Fruit fly (Drosophila melanogaster) whole organism, prepupa: ENCODE measurements around the gene simj.

Experiments used
- CG10631 ChIP-seq: fragments of 200-800 bp; sonication (Bioruptor generic); optimal IDR thresholded peaks from 2 replicates; lab custom pipeline; 2016; ENCODE audit warnings: missing biosample characterization, missing genetic modification characterization
- CG10669 ChIP-seq: fragments of 200-800 bp; sonication (Bioruptor generic); optimal IDR thresholded peaks from 3 replicates; lab custom pipeline; 2018; ENCODE audit warnings: missing biosample characterization, mild to moderate bottlenecking, missing genetic modification characterization, moderate library complexity
- CG11762 ChIP-seq: fragments of 200-800 bp; sonication (Bioruptor generic); optimal IDR thresholded peaks from 3 replicates; lab custom pipeline; 2016; ENCODE audit warnings: missing biosample characterization, missing genetic modification characterization; ENCODE audit not compliant: insufficient read depth
- CG11902 ChIP-seq: fragments of 200-800 bp; sonication (Bioruptor generic); optimal IDR thresholded peaks from 3 replicates; lab custom pipeline; 2016; ENCODE audit warnings: missing biosample characterization, missing genetic modification characterization
- CG15336 ChIP-seq: fragments of 200-800 bp; sonication (Bioruptor generic); IDR thresholded peaks from 2 replicates; pipeline ENCODE4 v1.3.6; 2022; ENCODE audit warnings: missing biosample characterization, missing genetic modification characterization
- CG16779 ChIP-seq: fragments of 200-800 bp; sonication (Bioruptor generic); optimal IDR thresholded peaks from 3 replicates; lab custom pipeline; 2017; ENCODE audit warnings: missing biosample characterization, mild to moderate bottlenecking, missing genetic modification characterization
- CG3032 ChIP-seq: fragments of 200-800 bp; optimal IDR thresholded peaks from 2 replicates; lab custom pipeline; 2019; ENCODE audit warnings: missing biosample characterization, mild to moderate bottlenecking, missing genetic modification characterization, moderate library complexity
- CG31627 ChIP-seq: fragments of 200-800 bp; sonication (Bioruptor generic); optimal IDR thresholded peaks from 3 replicates; lab custom pipeline; 2016; ENCODE audit warnings: missing biosample characterization, missing genetic modification characterization
- CG32006 ChIP-seq: fragments of 200-800 bp; sonication (Bioruptor generic); optimal IDR thresholded peaks from 3 replicates; lab custom pipeline; 2017; ENCODE audit warnings: missing biosample characterization, mild to moderate bottlenecking, missing genetic modification characterization
- CG34406 ChIP-seq: fragments of 200-800 bp; sonication (Bioruptor generic); optimal IDR thresholded peaks from 3 replicates; lab custom pipeline; 2016; ENCODE audit warnings: missing biosample characterization, missing genetic modification characterization
- CG3919 ChIP-seq: fragments of 200-800 bp; sonication (Bioruptor generic); optimal IDR thresholded peaks from 3 replicates; lab custom pipeline; 2016; ENCODE audit warnings: missing biosample characterization, missing genetic modification characterization
- CG4318 ChIP-seq: fragments of 200-800 bp; sonication (Bioruptor generic); optimal IDR thresholded peaks from 3 replicates; lab custom pipeline; 2017; ENCODE audit warnings: missing biosample characterization, mild to moderate bottlenecking, missing genetic modification characterization
- CG6163 ChIP-seq: fragments of 200-800 bp; sonication (Bioruptor generic); IDR thresholded peaks from 3 replicates; pipeline ENCODE4 v1.3.6; 2022; ENCODE audit warnings: missing biosample characterization, missing genetic modification characterization
- CG6276 ChIP-seq: fragments of 200-800 bp; sonication (Bioruptor generic); optimal IDR thresholded peaks from 2 replicates; lab custom pipeline; 2017; ENCODE audit warnings: missing biosample characterization, mild to moderate bottlenecking, missing genetic modification characterization
- CG6792 ChIP-seq: fragments of 200-800 bp; sonication (Bioruptor generic); optimal IDR thresholded peaks from 3 replicates; lab custom pipeline; 2016; ENCODE audit warnings: missing biosample characterization, missing genetic modification characterization
- CG6808 ChIP-seq: fragments of 200-800 bp; sonication (Bioruptor generic); optimal IDR thresholded peaks from 3 replicates; lab custom pipeline; 2017; ENCODE audit warnings: missing biosample characterization, missing genetic modification characterization, mild to moderate bottlenecking, moderate library complexity, missing genetic modification reagents
- CG8632 ChIP-seq: fragments of 200-800 bp; sonication (Bioruptor generic); optimal IDR thresholded peaks from 3 replicates; lab custom pipeline; 2016; ENCODE audit warnings: missing biosample characterization, missing genetic modification characterization
- CG9139 ChIP-seq: fragments of 200-800 bp; sonication (Bioruptor generic); optimal IDR thresholded peaks from 3 replicates; lab custom pipeline; 2017; ENCODE audit warnings: missing biosample characterization, mild to moderate bottlenecking, missing genetic modification characterization
- Eip75B ChIP-seq: fragments of 200-800 bp; sonication (Bioruptor generic); optimal IDR thresholded peaks from 3 replicates; lab custom pipeline; 2016; ENCODE audit warnings: missing biosample characterization, missing genetic modification characterization
- Eip78C ChIP-seq: fragments of 200-800 bp; sonication (Bioruptor generic); peaks from one replicate; lab custom pipeline; 2016; ENCODE audit warnings: missing biosample characterization, missing genetic modification characterization
- Ets21C ChIP-seq: fragments of 200-800 bp; sonication (Bioruptor generic); optimal IDR thresholded peaks from 3 replicates; lab custom pipeline; 2016; ENCODE audit warnings: missing biosample characterization, missing genetic modification characterization
- Gug ChIP-seq: fragments of 200-800 bp; sonication (Bioruptor generic); IDR thresholded peaks from 2 replicates; pipeline ENCODE4 v1.3.6; 2022; ENCODE audit warnings: missing biosample characterization, missing genetic modification characterization
- Hr38 ChIP-seq: sonication (Bioruptor generic); optimal IDR thresholded peaks from 2 replicates; lab custom pipeline; 2016; ENCODE audit warnings: missing biosample characterization, missing genetic modification characterization
- Hr39 ChIP-seq: fragments of 200-800 bp; sonication (Bioruptor generic); optimal IDR thresholded peaks from 2 replicates; lab custom pipeline; 2016; ENCODE audit warnings: missing biosample characterization, missing genetic modification characterization
- Hr4 ChIP-seq: fragments of 200-800 bp; sonication (Bioruptor generic); optimal IDR thresholded peaks from 3 replicates; lab custom pipeline; 2016; ENCODE audit warnings: missing biosample characterization, missing genetic modification characterization
- Lpt ChIP-seq: fragments of 200-800 bp; sonication (Bioruptor generic); optimal IDR thresholded peaks from 3 replicates; lab custom pipeline; 2016; ENCODE audit warnings: missing biosample characterization, missing genetic modification characterization
- Met ChIP-seq: fragments of 200-800 bp; sonication (Bioruptor generic); optimal IDR thresholded peaks from 3 replicates; lab custom pipeline; 2016; ENCODE audit warnings: missing biosample characterization, missing genetic modification characterization
- OdsH ChIP-seq: fragments of 200-800 bp; sonication (Bioruptor generic); optimal IDR thresholded peaks from 3 replicates; lab custom pipeline; 2016; ENCODE audit warnings: missing biosample characterization, missing genetic modification characterization
- Smox ChIP-seq: fragments of 200-800 bp; sonication (Bioruptor generic); optimal IDR thresholded peaks from 3 replicates; lab custom pipeline; 2016; ENCODE audit warnings: missing biosample characterization, missing genetic modification characterization
- Sox14 ChIP-seq: fragments of 200-800 bp; sonication (Bioruptor generic); optimal IDR thresholded peaks from 3 replicates; lab custom pipeline; 2016; ENCODE audit warnings: missing biosample characterization, missing genetic modification characterization
- Sox15 ChIP-seq: fragments of 200-800 bp; sonication (Bioruptor generic); optimal IDR thresholded peaks from 3 replicates; lab custom pipeline; 2016; ENCODE audit warnings: missing biosample characterization, missing genetic modification characterization
- achi ChIP-seq: fragments of 200-800 bp; sonication (Bioruptor generic); optimal IDR thresholded peaks from 3 replicates; lab custom pipeline; 2016; ENCODE audit warnings: missing biosample characterization, missing genetic modification characterization
- acj6 ChIP-seq: fragments of 200-800 bp; sonication (Bioruptor generic); optimal IDR thresholded peaks from 3 replicates; lab custom pipeline; 2016; ENCODE audit warnings: missing biosample characterization, missing genetic modification characterization
- cyc ChIP-seq: fragments of 200-800 bp; sonication (Bioruptor generic); optimal IDR thresholded peaks from 3 replicates; lab custom pipeline; 2016; ENCODE audit warnings: missing biosample characterization, missing genetic modification characterization
- dac ChIP-seq: fragments of 200-800 bp; sonication (Bioruptor generic); optimal IDR thresholded peaks from 2 replicates; lab custom pipeline; 2017; ENCODE audit warnings: missing biosample characterization, mild to moderate bottlenecking, missing genetic modification characterization
- dsx ChIP-seq: fragments of 200-800 bp; optimal IDR thresholded peaks from 3 replicates; lab custom pipeline; 2019; ENCODE audit warnings: missing biosample characterization, mild to moderate bottlenecking, missing genetic modification characterization, moderate library complexity; ENCODE audit not compliant: poor library complexity, severe bottlenecking
- eg ChIP-seq: fragments of 200-800 bp; sonication (Bioruptor generic); IDR thresholded peaks from 3 replicates; pipeline ENCODE4 v1.3.6; 2022; ENCODE audit warnings: missing biosample characterization, missing genetic modification characterization
- esn ChIP-seq: fragments of 200-800 bp; sonication (Bioruptor generic); optimal IDR thresholded peaks from 2 replicates; lab custom pipeline; 2016; ENCODE audit warnings: missing biosample characterization, mild to moderate bottlenecking, missing genetic modification characterization, moderate library complexity
- fd85E ChIP-seq: fragments of 200-800 bp; sonication (Bioruptor generic); optimal IDR thresholded peaks from 3 replicates; lab custom pipeline; 2016; ENCODE audit warnings: missing biosample characterization, missing genetic modification characterization
- lz ChIP-seq: fragments of 200-800 bp; sonication (Bioruptor generic); optimal IDR thresholded peaks from 3 replicates; lab custom pipeline; 2016; ENCODE audit warnings: missing biosample characterization, missing genetic modification characterization
- net ChIP-seq: fragments of 200-800 bp; sonication (Bioruptor generic); optimal IDR thresholded peaks from 3 replicates; lab custom pipeline; 2016; ENCODE audit warnings: missing biosample characterization, missing genetic modification characterization
- pdm3 ChIP-seq: fragments of 200-800 bp; sonication (Bioruptor generic); optimal IDR thresholded peaks from 3 replicates; lab custom pipeline; 2016; ENCODE audit warnings: missing biosample characterization, missing genetic modification characterization
- salr ChIP-seq, 2 experiments: fragments of 200-800 bp; sonication (Bioruptor generic); optimal IDR thresholded peaks; 3 replicates each; lab custom pipeline; 2016 to 2018; ENCODE audit warnings: missing biosample characterization in 2 of 2, missing genetic modification characterization in 2 of 2, mild to moderate bottlenecking in 1 of 2
- spab ChIP-seq: fragments of 200-800 bp; sonication (Bioruptor generic); optimal IDR thresholded peaks from 2 replicates; lab custom pipeline; 2017; ENCODE audit warnings: missing biosample characterization, mild to moderate bottlenecking, missing genetic modification characterization, missing genetic modification reagents
- svp ChIP-seq: fragments of 200-800 bp; sonication (Bioruptor generic); peaks from one replicate; lab custom pipeline; 2016; ENCODE audit warnings: missing biosample characterization, missing genetic modification characterization
- topi ChIP-seq: fragments of 200-800 bp; sonication (Bioruptor generic); optimal IDR thresholded peaks from 3 replicates; lab custom pipeline; 2016; ENCODE audit warnings: missing biosample characterization, missing genetic modification characterization
- vri ChIP-seq: fragments of 200-800 bp; sonication (Bioruptor generic); optimal IDR thresholded peaks from 3 replicates; lab custom pipeline; 2016; ENCODE audit warnings: missing biosample characterization, mild to moderate bottlenecking, missing genetic modification characterization

The simj gene

DNA sequence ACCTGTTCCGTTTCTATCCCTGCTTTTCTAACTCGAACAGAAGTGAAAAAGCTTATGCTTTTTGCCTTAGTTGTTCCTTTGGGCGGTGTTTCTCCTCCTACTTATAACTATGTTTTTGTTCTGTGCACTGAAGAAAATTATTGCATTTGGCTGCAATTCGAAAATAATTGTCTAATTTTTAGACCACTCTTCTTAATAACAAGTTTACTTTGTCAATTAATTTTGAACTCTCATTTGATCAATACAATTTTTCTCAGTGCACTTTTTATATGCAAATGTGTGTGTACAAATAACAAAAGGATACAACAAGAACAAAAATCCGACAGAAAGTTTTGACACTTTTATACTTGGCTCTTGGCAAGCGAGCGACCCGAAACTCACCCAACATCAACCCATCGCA lies 70.6 kb downstream of the simj start (continued):
- TF ChIP-seq CG3919 (GFP tag; lab: Kevin White, UChicago) = no peak
- 0 out of 3 replicates have a peak, but pooled peaks have one; percentile 51 for TF ChIP-seq eg (GFP tag; lab: Robert Waterston, UW)
- TF ChIP-seq CG8632 (GFP tag; lab: Kevin White, UChicago) = peak; percentile 20
- TF ChIP-seq Hr39 (GFP tag; lab: Kevin White, UChicago) = peak; percentile 45
- TF ChIP-seq Hr38 (GFP tag; lab: Kevin White, UChicago) = no peak
- TF ChIP-seq spab (GFP tag; lab: Kevin White, UChicago) = peak; percentile 26
- TF ChIP-seq CG32006 = peak; percentile 76
- peak; percentile 25 for TF ChIP-seq CG6276 (GFP tag; lab: Kevin White, UChicago)
- no peak for TF ChIP-seq Ets21C
- TF ChIP-seq dac (GFP tag; lab: Kevin White, UChicago) = no peak
- TF ChIP-seq CG6163 (GFP tag; lab: Robert Waterston, UW) = peak; percentile 73
- no peak for TF ChIP-seq Lpt (GFP tag; lab: Kevin White, UChicago)
- no peak for TF ChIP-seq CG6808 (GFP tag; lab: Kevin White, UChicago)
- TF ChIP-seq CG16779 (tag; lab: Kevin White, UChicago) = no peak

DNA sequence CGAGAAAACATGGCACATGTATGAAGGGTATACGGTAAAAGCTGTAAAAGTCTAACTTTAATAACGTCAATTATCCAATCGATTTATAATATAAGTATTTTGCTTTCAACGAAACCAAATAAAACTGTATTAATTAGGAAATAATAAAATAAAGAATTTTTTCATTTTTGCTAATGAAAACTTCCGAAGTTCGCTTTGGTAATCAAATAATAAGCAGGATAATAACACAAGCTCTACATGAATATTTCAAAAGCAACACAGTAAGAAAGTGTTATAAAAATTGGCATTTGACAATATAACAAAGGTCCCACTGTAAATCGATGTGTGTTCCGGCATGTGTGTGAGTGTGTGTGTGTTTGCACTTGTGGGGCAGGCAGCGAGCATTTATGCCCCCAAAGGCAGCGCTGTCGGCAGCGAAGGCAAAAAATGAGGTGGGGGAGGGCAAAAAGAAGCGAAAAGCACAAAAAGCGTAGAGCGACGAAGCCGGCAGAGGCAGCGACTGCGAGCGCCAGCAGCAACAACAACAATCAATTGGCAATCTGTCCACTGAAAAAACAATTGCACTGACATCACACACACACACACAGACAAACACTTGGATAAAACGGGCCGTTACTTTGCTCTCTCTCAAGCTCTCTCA lies 72.1 kb downstream of the simj start:
- peak; percentile 11 for TF ChIP-seq CG6276 (GFP tag; lab: Kevin White, UChicago)
- TF ChIP-seq CG3032 = peak; percentile 16
- no peak for TF ChIP-seq Sox15 (GFP tag; lab: Kevin White, UChicago)
- no peak for TF ChIP-seq CG8632 (GFP tag; lab: Kevin White, UChicago)
- peak in 1 of 2 experiments; percentile 52 for TF ChIP-seq salr (GFP tag; optimal IDR thresholded peaks at IDR 0.05; lab: Kevin White, UChicago)
- peak; percentile 60 for TF ChIP-seq Hr4 (GFP tag; lab: Kevin White, UChicago)
- no peak for TF ChIP-seq CG6808 (GFP tag; lab: Kevin White, UChicago)
- TF ChIP-seq cyc (GFP tag; lab: Kevin White, UChicago) = peak; percentile 19
- peak; percentile 61 for TF ChIP-seq CG10631 (GFP tag; lab: Kevin White, UChicago)
- TF ChIP-seq net = peak; percentile 3
- peak; percentile 7 for TF ChIP-seq Sox14
- peak; percentile 47 for TF ChIP-seq lz (GFP tag; lab: Kevin White, UChicago)
- TF ChIP-seq pdm3 (GFP tag; lab: Kevin White, UChicago) = peak; percentile 38
- peak; percentile 17 for TF ChIP-seq acj6 (GFP tag; lab: Kevin White, UChicago)
- TF ChIP-seq CG4318 = peak; percentile 13
- peak; percentile 11 for TF ChIP-seq Smox (GFP tag; lab: Kevin White, UChicago)
- TF ChIP-seq CG15336 (GFP tag; lab: Robert Waterston, UW) = no peak; the same call in 1 of the 2 replicates
- peak; percentile 66 for TF ChIP-seq eg (GFP tag; lab: Robert Waterston, UW)
- peak; percentile 57 for TF ChIP-seq CG32006
- TF ChIP-seq Eip75B (GFP tag; lab: Kevin White, UChicago) = peak; percentile 51
- peak; percentile 27 for TF ChIP-seq Hr39 (GFP tag; lab: Kevin White, UChicago)
- TF ChIP-seq CG11762 (GFP tag; lab: Kevin White, UChicago) = no peak
- no peak for TF ChIP-seq CG9139 (GFP tag; lab: Kevin White, UChicago)
- peak; percentile 25 for TF ChIP-seq CG34406 (GFP tag; lab: Kevin White, UChicago)
- peak; percentile 9 for TF ChIP-seq topi (GFP tag; lab: Kevin White, UChicago)
- no peak for TF ChIP-seq CG31627 (GFP tag; lab: Kevin White, UChicago)
- no peak for TF ChIP-seq svp (GFP tag; lab: Kevin White, UChicago)
- TF ChIP-seq Met = peak; percentile 58
- TF ChIP-seq Gug = no peak
- no peak; the same call in 1 of the 3 replicates for TF ChIP-seq CG6163 (GFP tag; lab: Robert Waterston, UW)
- no peak for TF ChIP-seq vri
- TF ChIP-seq OdsH (GFP tag; lab: Kevin White, UChicago) = peak; percentile 65
- TF ChIP-seq CG6792 (GFP tag; lab: Kevin White, UChicago) = peak; percentile 18
- TF ChIP-seq Eip78C (GFP tag; lab: Kevin White, UChicago) = peak; percentile 86
- peak; percentile 33 for TF ChIP-seq achi (GFP tag; lab: Kevin White, UChicago)
- peak; percentile 13 for TF ChIP-seq CG10669
- TF ChIP-seq fd85E = peak; percentile 45
- no peak for TF ChIP-seq CG16779 (tag; lab: Kevin White, UChicago)
- TF ChIP-seq dsx (GFP tag; lab: Kevin White, UChicago) = no peak
- TF ChIP-seq CG11902 (GFP tag; lab: Kevin White, UChicago) = no peak
- TF ChIP-seq esn (GFP tag; lab: Kevin White, UChicago) = peak; percentile 22
